Fruit fly (Drosophila melanogaster) whole organism, embryonic: ENCODE data around the gene kis.

ENCODE experiments used
- CG12071 ChIP-seq: fragments of 200-800 bp; sonication (Bioruptor generic); optimal IDR thresholded peaks from 3 replicates; lab custom pipeline; 2018; ENCODE audit warnings: missing biosample characterization, mild to moderate bottlenecking, missing genetic modification characterization
- CG12155 ChIP-seq: fragments of 200-800 bp; sonication (Bioruptor generic); optimal IDR thresholded peaks from 3 replicates; lab custom pipeline; 2016; ENCODE audit warnings: missing biosample characterization, missing genetic modification characterization
- CG12769 ChIP-seq: fragments of 200-800 bp; sonication (Bioruptor generic); optimal IDR thresholded peaks from 2 replicates; lab custom pipeline; 2019; ENCODE audit warnings: missing biosample characterization, mild to moderate bottlenecking, missing genetic modification characterization, moderate library complexity
- CG13287 ChIP-seq: fragments of 200-800 bp; sonication (Bioruptor generic); IDR thresholded peaks from 2 replicates; pipeline ENCODE4 v1.3.6; 2022; ENCODE audit warnings: missing biosample characterization, missing genetic modification characterization; ENCODE audit not compliant: partially characterized antibody
- CG14014 ChIP-seq: fragments of 200-800 bp; sonication (Bioruptor generic); IDR thresholded peaks from 2 replicates; pipeline ENCODE4 v1.3.6; 2022; ENCODE audit warnings: missing biosample characterization, missing genetic modification characterization
- CG14667 ChIP-seq: fragments of 200-800 bp; sonication (Bioruptor generic); IDR thresholded peaks from 2 replicates; pipeline ENCODE4 v1.3.6; 2022; ENCODE audit warnings: missing biosample characterization, missing genetic modification characterization
- CG14710 ChIP-seq: fragments of 200-800 bp; sonication (Bioruptor generic); optimal IDR thresholded peaks from 3 replicates; lab custom pipeline; 2019; ENCODE audit warnings: missing biosample characterization, mild to moderate bottlenecking, missing genetic modification characterization, moderate library complexity
- CG17568 ChIP-seq: fragments of 200-800 bp; sonication (Bioruptor generic); optimal IDR thresholded peaks from 2 replicates; lab custom pipeline; 2018; ENCODE audit warnings: missing biosample characterization, mild to moderate bottlenecking, missing genetic modification characterization, moderate library complexity
- CG17802 ChIP-seq: fragments of 200-800 bp; sonication (Bioruptor generic); optimal IDR thresholded peaks from 2 replicates; lab custom pipeline; 2018; ENCODE audit warnings: missing biosample characterization, mild to moderate bottlenecking, missing genetic modification characterization, moderate library complexity
- CG2712 ChIP-seq: fragments of 200-800 bp; optimal IDR thresholded peaks from 3 replicates; lab custom pipeline; 2019; ENCODE audit warnings: missing biosample characterization, mild to moderate bottlenecking, missing genetic modification characterization, moderate library complexity
- CG3163 ChIP-seq: fragments of 200-800 bp; sonication (Bioruptor generic); optimal IDR thresholded peaks from 3 replicates; lab custom pipeline; 2016; ENCODE audit warnings: missing biosample characterization, missing genetic modification characterization
- CG3407 ChIP-seq: fragments of 200-800 bp; sonication (Bioruptor generic); optimal IDR thresholded peaks from 2 replicates; lab custom pipeline; 2018; ENCODE audit warnings: missing biosample characterization, mild to moderate bottlenecking, missing genetic modification characterization
- CG34376 ChIP-seq: fragments of 200-800 bp; sonication (Bioruptor generic); optimal IDR thresholded peaks from 2 replicates; lab custom pipeline; 2018; ENCODE audit warnings: missing biosample characterization, mild to moderate bottlenecking, missing genetic modification characterization
- CG3726 ChIP-seq: fragments of 200-800 bp; sonication (Bioruptor generic); IDR thresholded peaks from 3 replicates; pipeline ENCODE4, ENCODE4 v1.3.6; 2022; ENCODE audit warnings: missing biosample characterization, missing genetic modification characterization
- CG4404 ChIP-seq: fragments of 200-800 bp; sonication (Bioruptor generic); IDR thresholded peaks from 2 replicates; pipeline ENCODE4 v1.3.6; 2022; ENCODE audit warnings: missing biosample characterization, missing genetic modification characterization
- CG6175 ChIP-seq: fragments of 200-800 bp; sonication (Bioruptor generic); IDR thresholded peaks from 3 replicates; pipeline ENCODE4 v1.3.6; 2022; ENCODE audit warnings: missing biosample characterization, missing genetic modification characterization
- CG6254 ChIP-seq: fragments of 200-800 bp; sonication (Bioruptor generic); optimal IDR thresholded peaks from 3 replicates; lab custom pipeline; 2017; ENCODE audit warnings: mild to moderate bottlenecking, missing biosample characterization, missing genetic modification reagents, missing genetic modification characterization
- CG8089 ChIP-seq: fragments of 200-800 bp; sonication (Bioruptor generic); optimal IDR thresholded peaks from 3 replicates; lab custom pipeline; 2016; ENCODE audit warnings: missing biosample characterization, missing genetic modification characterization
- CG8281 ChIP-seq: fragments of 200-800 bp; sonication (Bioruptor generic); optimal IDR thresholded peaks from 2 replicates; lab custom pipeline; 2018; ENCODE audit warnings: missing biosample characterization, mild to moderate bottlenecking, missing genetic modification characterization, moderate library complexity
- CG8290 ChIP-seq, 3 experiments: fragments of 200-800 bp; sonication (Bioruptor generic); optimal IDR thresholded peaks; 2 replicates each; lab custom pipeline; 2016 to 2019; ENCODE audit warnings: missing biosample characterization in 3 of 3, missing genetic modification characterization in 3 of 3, mild to moderate bottlenecking in 2 of 3, moderate library complexity in 1 of 3
- CG8478 ChIP-seq: fragments of >200 bp; optimal IDR thresholded peaks from 2 replicates; lab custom pipeline; 2018
- CG8924 ChIP-seq: fragments of 200-800 bp; optimal IDR thresholded peaks from 3 replicates; lab custom pipeline; 2019; ENCODE audit warnings: missing biosample characterization, mild to moderate bottlenecking, missing genetic modification characterization, moderate library complexity
- Dad ChIP-seq: fragments of 200-800 bp; sonication (Bioruptor generic); optimal IDR thresholded peaks from 3 replicates; lab custom pipeline; 2016; ENCODE audit warnings: missing biosample characterization, missing genetic modification characterization
- Dip3 ChIP-seq: fragments of 200-800 bp; sonication (Bioruptor generic); optimal IDR thresholded peaks from 3 replicates; lab custom pipeline; 2016; ENCODE audit warnings: missing biosample characterization, missing genetic modification characterization
- GATAe ChIP-seq: fragments of 200-800 bp; sonication (Bioruptor generic); conservative IDR thresholded peaks from 2 replicates; pipeline ENCODE4 v1.3.6; 2022; ENCODE audit warnings: missing biosample characterization, missing genetic modification characterization
- HLH54F ChIP-seq: fragments of 200-800 bp; sonication (Bioruptor generic); optimal IDR thresholded peaks from 3 replicates; lab custom pipeline; 2016; ENCODE audit warnings: missing biosample characterization, missing genetic modification characterization
- Hr3 ChIP-seq: fragments of 200-800 bp; sonication (Bioruptor generic); optimal IDR thresholded peaks from 3 replicates; lab custom pipeline; 2016; ENCODE audit warnings: missing biosample characterization, missing genetic modification characterization
- Max ChIP-seq: fragments of 200-800 bp; sonication (Bioruptor generic); optimal IDR thresholded peaks from 2 replicates; lab custom pipeline; 2016; ENCODE audit warnings: missing biosample characterization, mild to moderate bottlenecking, missing genetic modification characterization
- Med ChIP-seq: fragments of 200-800 bp; sonication (Bioruptor generic); peaks from one replicate; lab custom pipeline; 2016; ENCODE audit warnings: missing biosample characterization, missing genetic modification characterization, mild to moderate bottlenecking, inconsistent platforms, moderate library complexity
- Meics ChIP-seq: fragments of 200-800 bp; sonication (Bioruptor generic); optimal IDR thresholded peaks from 2 replicates; lab custom pipeline; 2017; ENCODE audit warnings: missing biosample characterization, mild to moderate bottlenecking, missing genetic modification characterization
- Pdp1 ChIP-seq, 2 experiments: fragments of 200-800 bp; sonication (Bioruptor generic); optimal IDR thresholded peaks; 3 replicates each; lab custom pipeline; 2016; ENCODE audit warnings: missing biosample characterization in 2 of 2, missing genetic modification characterization in 2 of 2, mild to moderate bottlenecking in 1 of 2, moderate library complexity in 1 of 2
- Rfx ChIP-seq: fragments of 200-800 bp; sonication (Bioruptor generic); IDR thresholded peaks from 2 replicates; pipeline ENCODE4 v1.3.6; 2022; ENCODE audit warnings: missing biosample characterization, missing genetic modification characterization
- ash1 ChIP-seq: fragments of 200-800 bp; sonication (Bioruptor generic); optimal IDR thresholded peaks from 2 replicates; lab custom pipeline; 2018; ENCODE audit warnings: missing biosample characterization, mild to moderate bottlenecking, missing genetic modification characterization
- btn ChIP-seq: fragments of 200-800 bp; sonication (Bioruptor generic); optimal IDR thresholded peaks from 2 replicates; lab custom pipeline; 2016; ENCODE audit warnings: missing biosample characterization, missing genetic modification characterization
- cad ChIP-seq: fragments of >200 bp; optimal IDR thresholded peaks from 2 replicates; lab custom pipeline; 2017; ENCODE audit warnings: missing biosample characterization, missing genetic modification characterization
- exex ChIP-seq: fragments of 200-800 bp; sonication (Bioruptor generic); optimal IDR thresholded peaks from 4 replicates; lab custom pipeline; 2018; ENCODE audit warnings: missing biosample characterization, mild to moderate bottlenecking, missing genetic modification characterization, moderate library complexity
- fu2 ChIP-seq: fragments of 200-800 bp; sonication (Bioruptor generic); optimal IDR thresholded peaks from 2 replicates; lab custom pipeline; 2016; ENCODE audit warnings: missing biosample characterization, missing genetic modification characterization
- gsb-n ChIP-seq: fragments of 200-800 bp; sonication (Bioruptor generic); optimal IDR thresholded peaks from 3 replicates; lab custom pipeline; 2018; ENCODE audit warnings: missing biosample characterization, mild to moderate bottlenecking, missing genetic modification characterization
- hkb ChIP-seq, 2 experiments: fragments of 200-800 bp in 1 of 2; fragments of >200 bp in 1 of 2; sonication (Bioruptor generic) in 1 of 2; IDR thresholded peaks in 1 of 2; optimal IDR thresholded peaks in 1 of 2; 2 replicates each; pipeline versions ENCODE4 v1.3.6 to Lab custom; 2017 to 2022; ENCODE audit warnings: missing biosample characterization in 1 of 2, missing genetic modification characterization in 1 of 2
- lmd ChIP-seq: fragments of 200-800 bp; sonication (Bioruptor generic); IDR thresholded peaks from 2 replicates; pipeline ENCODE4 v1.3.6; 2022; ENCODE audit warnings: missing biosample characterization, missing genetic modification characterization
- mirr ChIP-seq: fragments of 200-800 bp; sonication (Bioruptor generic); optimal IDR thresholded peaks from 3 replicates; lab custom pipeline; 2018; ENCODE audit warnings: missing biosample characterization, mild to moderate bottlenecking, missing genetic modification characterization
- odd ChIP-seq: fragments of 200-800 bp; sonication (Bioruptor generic); optimal IDR thresholded peaks from 2 replicates; lab custom pipeline; 2017; ENCODE audit warnings: missing biosample characterization, mild to moderate bottlenecking, missing genetic modification characterization
- onecut ChIP-seq: fragments of 200-800 bp; sonication (Bioruptor generic); IDR thresholded peaks from 2 replicates; pipeline ENCODE4 v1.3.6; 2022; ENCODE audit warnings: missing biosample characterization, missing genetic modification characterization
- peb ChIP-seq: fragments of 200-800 bp; sonication (Bioruptor generic); IDR thresholded peaks from 2 replicates; pipeline ENCODE4 v1.3.6; 2022; ENCODE audit warnings: missing biosample characterization, missing genetic modification characterization
- sug ChIP-seq: fragments of 200-800 bp; optimal IDR thresholded peaks from 2 replicates; lab custom pipeline; 2019; ENCODE audit warnings: missing biosample characterization, mild to moderate bottlenecking, missing genetic modification characterization, moderate library complexity

kis gene

dm6 chr2L:166115-167069 lies 84.2 kb downstream of the kis start (continued):
- no peak for TF ChIP-seq Rfx
- peak; percentile 55 for TF ChIP-seq btn
- TF ChIP-seq HLH54F (GFP tag; lab: Kevin White, UChicago), result peak; percentile 49
- peak; percentile 52 for TF ChIP-seq CG14710 (tag; lab: Kevin White, UChicago)
- TF ChIP-seq CG8281 (tag; lab: Kevin White, UChicago), result peak; percentile 51

- TF ChIP-seq Max (no peak), CG3407 (GFP tag; lab: Kevin White, UChicago) (peak; percentile 99), CG17568 (GFP tag; lab: Kevin White, UChicago) (no peak), Meics (GFP tag; lab: Kevin White, UChicago) (peak; percentile 15), CG8924 (tag; lab: Kevin White, UChicago) (no peak), Dip3 (no peak), CG14667 (GFP tag; lab: Robert Waterston, UW) (no peak), CG2712 (tag; lab: Kevin White, UChicago) (no peak), cad (GFP tag; lab: Kevin White, UChicago) (peak; percentile 30), Hr3 (GFP tag; lab: Kevin White, UChicago) (no peak), CG4404 (GFP tag; lab: Robert Waterston, UW) (no peak), onecut (peak; percentile 87), CG6175 (GFP tag; lab: Robert Waterston, UW) (no peak), CG8089 (GFP tag; lab: Kevin White, UChicago) (no peak), CG12769 (tag; lab: Kevin White, UChicago) (peak; percentile 6), Pdp1 (GFP tag; optimal IDR thresholded peaks at IDR 0.05; lab: Kevin White, UChicago) (peak in 1 of 2 experiments; percentile 35), CG8290 (GFP tag; optimal IDR thresholded peaks at IDR 0.05; lab: Kevin White, UChicago) (no peak), CG8290 (tag; optimal IDR thresholded peaks at IDR 0.05; lab: Kevin White, UChicago) (peak in 1 of 2 experiments; percentile 7), CG13287 (GFP tag; lab: Robert Waterston, UW) (no peak), CG12071 (GFP tag; lab: Kevin White, UChicago) (no peak), CG12155 (GFP tag; lab: Kevin White, UChicago) (no peak), CG8478 (lab: Kevin White, UChicago) (no peak), CG34376 (GFP tag; lab: Kevin White, UChicago) (no peak), hkb (optimal IDR thresholded peaks at IDR 0.05; lab: Kevin White, UChicago) (no peak), hkb (GFP tag; IDR thresholded peaks at IDR 0.05; lab: Robert Waterston, UW) (no peak), Med (peak; percentile 63), peb (GFP tag; lab: Robert Waterston, UW) (no peak), ash1 (GFP tag; lab: Kevin White, UChicago) (peak; percentile 31), odd (no peak)
- TF ChIP-seq, all 482 proteins: peak for 9
These were observed 85.3 kb downstream of the kis start for dm6 chr2L:165253-165890.

- TF ChIP-seq CG6254 (GFP tag; lab: Kevin White, UChicago) (no peak), Med (peak; percentile 74), lmd (no peak), ash1 (GFP tag; lab: Kevin White, UChicago) (peak; percentile 63), exex (tag; lab: Kevin White, UChicago) (peak; percentile 16), CG3407 (GFP tag; lab: Kevin White, UChicago) (no peak), CG14014 (GFP tag; lab: Robert Waterston, UW) (no peak), fu2 (GFP tag; lab: Kevin White, UChicago) (no peak), Dad (GFP tag; lab: Kevin White, UChicago) (no peak), mirr (GFP tag; lab: Kevin White, UChicago) (peak; percentile 66), Hr3 (GFP tag; lab: Kevin White, UChicago) (no peak), CG17802 (tag; lab: Kevin White, UChicago) (no peak), sug (peak; percentile 29), CG3726 (GFP tag; lab: Robert Waterston, UW) (no peak), CG12769 (tag; lab: Kevin White, UChicago) (peak; percentile 3), CG3163 (GFP tag; lab: Kevin White, UChicago) (no peak), gsb-n (tag; lab: Kevin White, UChicago) (no peak), GATAe (GFP tag; lab: Robert Waterston, UW) (no peak)
These were observed 87.4 kb downstream of the kis start for dm6 chr2L:163229-163628.
